Fruit fly (Drosophila melanogaster): ENCODE measurements around the gene hep.

The hep gene

dm6 chrX:13105220-13105619 lies 15.0 kb upstream of the hep start (continued):
- TF ChIP-seq CG9797 (GFP tag; optimal IDR thresholded peaks at IDR 0.05): no peak
- TF ChIP-seq Meics (GFP tag; optimal IDR thresholded peaks at IDR 0.05): no peak
- no peak for TF ChIP-seq Elba2 (GFP tag; optimal IDR thresholded peaks at IDR 0.05)
- TF ChIP-seq Trl (optimal IDR thresholded peaks at IDR 0.05): no peak
- TF ChIP-seq Trl (GFP tag; optimal IDR thresholded peaks at IDR 0.05): no peak
- TF ChIP-seq zen2 (GFP tag; IDR thresholded peaks at IDR 0.05; ENCODE audit: partially characterized antibody): no peak
- TF ChIP-seq peb (GFP tag; IDR thresholded peaks at IDR 0.05): no peak
- no peak for TF ChIP-seq grau (tag; optimal IDR thresholded peaks at IDR 0.05)
- no peak for TF ChIP-seq CG12391 (tag; optimal IDR thresholded peaks at IDR 0.05)
- TF ChIP-seq ato (GFP tag; IDR thresholded peaks at IDR 0.05; ENCODE audit: partially characterized antibody): no peak
- peak; percentile 18 for TF ChIP-seq Hmr (GFP tag; optimal IDR thresholded peaks at IDR 0.05)
- no peak for TF ChIP-seq CG7271 (tag; optimal IDR thresholded peaks at IDR 0.05)
- TF ChIP-seq Ravus (GFP tag; IDR thresholded peaks at IDR 0.05): no peak
- TF ChIP-seq BEAF-32 (GFP tag; optimal IDR thresholded peaks at IDR 0.05): no peak
- no peak for TF ChIP-seq CG12942 (GFP tag; optimal IDR thresholded peaks at IDR 0.05)
- TF ChIP-seq CG17568 (GFP tag; optimal IDR thresholded peaks at IDR 0.05): peak; percentile 48
- no peak for TF ChIP-seq klu (GFP tag; IDR thresholded peaks at IDR 0.05)
- no peak for TF ChIP-seq CG4282 (GFP tag; optimal IDR thresholded peaks at IDR 0.05)
- peak; percentile 2 for TF ChIP-seq odd (GFP tag; optimal IDR thresholded peaks at IDR 0.05)
- no peak for TF ChIP-seq Atf6 (GFP tag; IDR thresholded peaks at IDR 0.05)
- TF ChIP-seq Awh (GFP tag; IDR thresholded peaks at IDR 0.05): no peak
- no peak for TF ChIP-seq gcm (GFP tag; optimal IDR thresholded peaks at IDR 0.05)
- no peak for TF ChIP-seq Dip3 (GFP tag; optimal IDR thresholded peaks at IDR 0.05)
- TF ChIP-seq CG2712 (tag; optimal IDR thresholded peaks at IDR 0.05): no peak
- no peak for TF ChIP-seq CG4617 (GFP tag; optimal IDR thresholded peaks at IDR 0.05; ENCODE audit: borderline replicate concordance)
- TF ChIP-seq Doc2 (GFP tag; IDR thresholded peaks at IDR 0.05): no peak
- TF ChIP-seq row (GFP tag; IDR thresholded peaks at IDR 0.05): no peak
- no peak for TF ChIP-seq sc (optimal IDR thresholded peaks at IDR 0.05)
- TF ChIP-seq sc (GFP tag; optimal IDR thresholded peaks at IDR 0.05): no peak
- TF ChIP-seq CG30431 (GFP tag; optimal IDR thresholded peaks at IDR 0.05): no peak
- TF ChIP-seq YL-1 (GFP tag; optimal IDR thresholded peaks at IDR 0.05): no peak
- TF ChIP-seq Dfd (GFP tag; optimal IDR thresholded peaks at IDR 0.05): no peak
- TF ChIP-seq sr (GFP tag; IDR thresholded peaks at IDR 0.05): no peak
- TF ChIP-seq TFAM (GFP tag; optimal IDR thresholded peaks at IDR 0.05): no peak
- TF ChIP-seq nmo (GFP tag; optimal IDR thresholded peaks at IDR 0.05): no peak
- no peak for TF ChIP-seq CG1602 (GFP tag; optimal IDR thresholded peaks at IDR 0.05)
- no peak for TF ChIP-seq CG11398 (GFP tag; optimal IDR thresholded peaks at IDR 0.05)
- TF ChIP-seq Stat92E (GFP tag; optimal IDR thresholded peaks at IDR 0.05): no peak
- no peak for TF ChIP-seq corto (GFP tag; optimal IDR thresholded peaks at IDR 0.05)
- no peak for TF ChIP-seq Usf (GFP tag; optimal IDR thresholded peaks at IDR 0.05)
- TF ChIP-seq inv (GFP tag; IDR thresholded peaks at IDR 0.05; ENCODE audit: partially characterized antibody): no peak
- TF ChIP-seq esg (GFP tag; conservative IDR thresholded peaks at IDR 0.05): no peak
- no peak for TF ChIP-seq tx (GFP tag; optimal IDR thresholded peaks at IDR 0.05)
- TF ChIP-seq CG6254 (GFP tag; optimal IDR thresholded peaks at IDR 0.05): no peak
- no peak for TF ChIP-seq slp2 (GFP tag; optimal IDR thresholded peaks at IDR 0.05)
- TF ChIP-seq CG6683 (GFP tag; optimal IDR thresholded peaks at IDR 0.05): no peak
- no peak for TF ChIP-seq org-1 (GFP tag; optimal IDR thresholded peaks at IDR 0.05)
- peak; percentile 38 for TF ChIP-seq CG13296 (GFP tag; optimal IDR thresholded peaks at IDR 0.05)
- TF ChIP-seq twi (tag; optimal IDR thresholded peaks at IDR 0.05): no peak

All from whole organism, embryonic.